Fruit fly (Drosophila melanogaster) whole organism, embryonic: Measurements from ENCODE around the gene Eip63F-1.

ENCODE experiments used
- Antp ChIP-seq: fragments of 200-800 bp; sonication (Bioruptor generic); optimal IDR thresholded peaks from 3 replicates; lab custom pipeline; 2016; ENCODE audit warnings: missing biosample characterization, missing genetic modification characterization
- CG10959 ChIP-seq: fragments of 200-800 bp; sonication (Bioruptor generic); IDR thresholded peaks from 2 replicates; pipeline ENCODE4 v1.3.6; 2022; ENCODE audit warnings: missing biosample characterization, missing genetic modification characterization
- CG11398 ChIP-seq: fragments of 200-800 bp; sonication (Bioruptor generic); optimal IDR thresholded peaks from 2 replicates; lab custom pipeline; 2016; ENCODE audit warnings: missing biosample characterization, missing genetic modification characterization
- CG12236 ChIP-seq: fragments of 200-800 bp; sonication (Bioruptor generic); optimal IDR thresholded peaks from 2 replicates; lab custom pipeline; 2016; ENCODE audit warnings: missing biosample characterization, missing genetic modification characterization
- CG12391 ChIP-seq: fragments of 200-800 bp; sonication (Bioruptor generic); optimal IDR thresholded peaks from 3 replicates; lab custom pipeline; 2018; ENCODE audit warnings: missing biosample characterization, mild to moderate bottlenecking, missing genetic modification characterization, moderate library complexity
- CG13424 ChIP-seq: fragments of 200-800 bp; sonication (Bioruptor generic); optimal IDR thresholded peaks from 2 replicates; lab custom pipeline; 2019; ENCODE audit warnings: missing biosample characterization, mild to moderate bottlenecking, missing genetic modification characterization, moderate library complexity
- CG15601 ChIP-seq: fragments of 200-800 bp; sonication (Bioruptor generic); optimal IDR thresholded peaks from 3 replicates; lab custom pipeline; 2019; ENCODE audit warnings: missing biosample characterization, mild to moderate bottlenecking, missing genetic modification characterization, moderate library complexity
- CG1603 ChIP-seq: fragments of 200-800 bp; sonication (Bioruptor generic); optimal IDR thresholded peaks from 2 replicates; lab custom pipeline; 2019; ENCODE audit warnings: missing biosample characterization, mild to moderate bottlenecking, missing genetic modification characterization, moderate library complexity
- CG16815 ChIP-seq: fragments of 200-800 bp; sonication (Bioruptor generic); optimal IDR thresholded peaks from 3 replicates; lab custom pipeline; 2017; ENCODE audit warnings: missing biosample characterization, mild to moderate bottlenecking, missing genetic modification characterization
- CG17328 ChIP-seq: fragments of 200-800 bp; sonication (Bioruptor generic); IDR thresholded peaks from 2 replicates; pipeline ENCODE4 v1.3.6; 2022; ENCODE audit warnings: missing biosample characterization, missing genetic modification characterization
- CG17359 ChIP-seq: fragments of 200-800 bp; sonication (Bioruptor generic); optimal IDR thresholded peaks from 3 replicates; lab custom pipeline; 2018; ENCODE audit warnings: missing biosample characterization, mild to moderate bottlenecking, missing genetic modification characterization, moderate library complexity
- CG2202 ChIP-seq: fragments of 200-800 bp; sonication (Bioruptor generic); optimal IDR thresholded peaks from 2 replicates; lab custom pipeline; 2018; ENCODE audit warnings: missing biosample characterization, mild to moderate bottlenecking, missing genetic modification characterization
- CG31388 ChIP-seq: fragments of 200-800 bp; sonication (Bioruptor generic); optimal IDR thresholded peaks from 2 replicates; lab custom pipeline; 2016; ENCODE audit warnings: missing biosample characterization, missing genetic modification characterization
- CG7357 ChIP-seq: fragments of 200-800 bp; sonication (Bioruptor generic); IDR thresholded peaks from 3 replicates; pipeline ENCODE4 v1.3.6; 2022; ENCODE audit warnings: missing biosample characterization, missing genetic modification characterization
- CG7928 ChIP-seq: fragments of 200-800 bp; sonication (Bioruptor generic); optimal IDR thresholded peaks from 2 replicates; lab custom pipeline; 2017; ENCODE audit warnings: missing biosample characterization, mild to moderate bottlenecking, missing genetic modification characterization
- CG9727 ChIP-seq: fragments of 200-800 bp; sonication (Bioruptor generic); optimal IDR thresholded peaks from 3 replicates; lab custom pipeline; 2017; ENCODE audit warnings: missing biosample characterization, mild to moderate bottlenecking, missing genetic modification characterization
- CG9817 ChIP-seq: fragments of 200-800 bp; sonication (Bioruptor generic); optimal IDR thresholded peaks from 2 replicates; lab custom pipeline; 2018; ENCODE audit warnings: missing biosample characterization, mild to moderate bottlenecking, missing genetic modification characterization, moderate library complexity
- CG9876 ChIP-seq: fragments of 200-800 bp; sonication (Bioruptor generic); optimal IDR thresholded peaks from 2 replicates; lab custom pipeline; 2016; ENCODE audit warnings: missing biosample characterization, missing genetic modification characterization
- D19B ChIP-seq: fragments of 200-800 bp; sonication (Bioruptor generic); optimal IDR thresholded peaks from 2 replicates; lab custom pipeline; 2017; ENCODE audit warnings: missing biosample characterization, mild to moderate bottlenecking, missing genetic modification characterization
- Deaf1 ChIP-seq: fragments of 200-800 bp; optimal IDR thresholded peaks from 3 replicates; lab custom pipeline; 2019; ENCODE audit warnings: missing biosample characterization, mild to moderate bottlenecking, missing genetic modification characterization, moderate library complexity
- Elba2 ChIP-seq: fragments of 200-800 bp; sonication (Bioruptor generic); optimal IDR thresholded peaks from 3 replicates; lab custom pipeline; 2016; ENCODE audit warnings: missing biosample characterization, missing genetic modification characterization
- Hr51 ChIP-seq, 2 experiments: fragments of 200-800 bp; sonication (Bioruptor generic); optimal IDR thresholded peaks; 2 replicates in 1 of 2; 3 replicates in 1 of 2; lab custom pipeline; 2016 to 2018; ENCODE audit warnings: missing biosample characterization in 2 of 2, missing genetic modification characterization in 2 of 2, mild to moderate bottlenecking in 1 of 2, moderate library complexity in 1 of 2
- MESR4 ChIP-seq: fragments of 200-800 bp; sonication (Bioruptor generic); optimal IDR thresholded peaks from 2 replicates; lab custom pipeline; 2018; ENCODE audit warnings: missing biosample characterization, mild to moderate bottlenecking, missing genetic modification characterization, moderate library complexity
- Mes4 ChIP-seq: fragments of 200-800 bp; sonication (Bioruptor generic); optimal IDR thresholded peaks from 2 replicates; lab custom pipeline; 2016; ENCODE audit warnings: missing biosample characterization, missing genetic modification characterization
- Nf-YB ChIP-seq: fragments of 200-800 bp; sonication (Bioruptor generic); optimal IDR thresholded peaks from 3 replicates; lab custom pipeline; 2019; ENCODE audit warnings: missing biosample characterization, mild to moderate bottlenecking, missing genetic modification characterization, moderate library complexity
- Ptx1 ChIP-seq: fragments of 200-800 bp; sonication (Bioruptor generic); IDR thresholded peaks from 2 replicates; pipeline ENCODE4 v1.3.6; 2022; ENCODE audit warnings: missing biosample characterization, missing genetic modification characterization
- Sox100B ChIP-seq: fragments of 200-800 bp; sonication (Bioruptor generic); optimal IDR thresholded peaks from 3 replicates; lab custom pipeline; 2018; ENCODE audit warnings: missing biosample characterization, mild to moderate bottlenecking, missing genetic modification characterization
- Vsx1 ChIP-seq: fragments of 200-800 bp; sonication (Bioruptor generic); optimal IDR thresholded peaks from 2 replicates; lab custom pipeline; 2017; ENCODE audit warnings: missing biosample characterization, mild to moderate bottlenecking, missing genetic modification characterization, missing genetic modification reagents
- ara ChIP-seq: fragments of 200-800 bp; sonication (Bioruptor generic); IDR thresholded peaks from 2 replicates; pipeline ENCODE4 v1.3.6; 2022; ENCODE audit warnings: missing biosample characterization, missing genetic modification characterization
- ase ChIP-seq: fragments of 200-800 bp; sonication (Bioruptor generic); IDR thresholded peaks from 3 replicates; pipeline ENCODE4 v1.3.6; 2022; ENCODE audit warnings: missing biosample characterization, missing genetic modification characterization
- ash1 ChIP-seq: fragments of 200-800 bp; sonication (Bioruptor generic); optimal IDR thresholded peaks from 2 replicates; lab custom pipeline; 2018; ENCODE audit warnings: missing biosample characterization, mild to moderate bottlenecking, missing genetic modification characterization
- bab2 ChIP-seq: fragments of 200-800 bp; sonication (Bioruptor generic); optimal IDR thresholded peaks from 2 replicates; lab custom pipeline; 2016; ENCODE audit warnings: missing biosample characterization, missing genetic modification characterization
- cad ChIP-seq: fragments of >200 bp; optimal IDR thresholded peaks from 2 replicates; lab custom pipeline; 2017; ENCODE audit warnings: missing biosample characterization, missing genetic modification characterization
- chn ChIP-seq: fragments of 200-800 bp; sonication (Bioruptor generic); optimal IDR thresholded peaks from 2 replicates; lab custom pipeline; 2016; ENCODE audit warnings: missing biosample characterization, missing genetic modification characterization
- dmrt99B ChIP-seq: fragments of 200-800 bp; sonication (Bioruptor generic); optimal IDR thresholded peaks from 2 replicates; lab custom pipeline; 2018; ENCODE audit warnings: missing biosample characterization, mild to moderate bottlenecking, missing genetic modification characterization, moderate library complexity
- emc ChIP-seq: fragments of 200-800 bp; sonication (Bioruptor generic); optimal IDR thresholded peaks from 2 replicates; lab custom pipeline; 2016; ENCODE audit warnings: missing biosample characterization, missing genetic modification characterization
- ems ChIP-seq: fragments of 200-800 bp; sonication (Bioruptor generic); optimal IDR thresholded peaks from 3 replicates; lab custom pipeline; 2016; ENCODE audit warnings: missing biosample characterization, missing genetic modification characterization
- gt ChIP-seq: fragments of 200-800 bp; sonication (Bioruptor generic); IDR thresholded peaks from 2 replicates; pipeline ENCODE4 v1.3.6; 2022; ENCODE audit warnings: missing biosample characterization, missing genetic modification characterization
- pho ChIP-seq: fragments of 200-800 bp; sonication (Bioruptor generic); optimal IDR thresholded peaks from 2 replicates; lab custom pipeline; 2016; ENCODE audit warnings: missing biosample characterization, missing genetic modification characterization
- sc ChIP-seq, 3 experiments: fragments of >200 bp in 2 of 3; fragments of 200-800 bp in 1 of 3; sonication (Bioruptor generic) in 1 of 3; optimal IDR thresholded peaks; 2 replicates in 2 of 3; 3 replicates in 1 of 3; lab custom pipeline; 2017; ENCODE audit warnings: mild to moderate bottlenecking in 1 of 3, missing biosample characterization in 1 of 3, missing genetic modification characterization in 1 of 3, missing genetic modification reagents in 1 of 3
- sens-2 ChIP-seq: fragments of 200-800 bp; sonication (Bioruptor generic); IDR thresholded peaks from 2 replicates; pipeline ENCODE4 v1.3.6; 2022; ENCODE audit warnings: missing biosample characterization, missing genetic modification characterization
- slou ChIP-seq: fragments of 200-800 bp; sonication (Bioruptor generic); optimal IDR thresholded peaks from 3 replicates; lab custom pipeline; 2016; ENCODE audit warnings: missing biosample characterization, missing genetic modification characterization
- slp2 ChIP-seq: fragments of 200-800 bp; sonication (Bioruptor generic); optimal IDR thresholded peaks from 2 replicates; lab custom pipeline; 2016; ENCODE audit warnings: missing biosample characterization, missing genetic modification characterization
- so ChIP-seq: fragments of 200-800 bp; sonication (Bioruptor generic); IDR thresholded peaks from 3 replicates; pipeline ENCODE4 v1.3.6; 2022; ENCODE audit warnings: missing biosample characterization, missing genetic modification characterization
- ssp ChIP-seq: fragments of 200-800 bp; sonication (Bioruptor generic); IDR thresholded peaks from 2 replicates; pipeline ENCODE4 v1.3.6; 2022; ENCODE audit warnings: missing biosample characterization, missing genetic modification characterization
- tin ChIP-seq: fragments of 200-800 bp; sonication (Bioruptor generic); optimal IDR thresholded peaks from 3 replicates; lab custom pipeline; 2016; ENCODE audit warnings: missing biosample characterization, missing genetic modification characterization
- tna ChIP-seq: fragments of 200-800 bp; sonication (Bioruptor generic); IDR thresholded peaks from 2 replicates; pipeline ENCODE4 v1.3.6; 2022; ENCODE audit warnings: missing biosample characterization, missing genetic modification characterization; ENCODE audit not compliant: partially characterized antibody
- zen ChIP-seq: fragments of 200-800 bp; sonication (Bioruptor generic); optimal IDR thresholded peaks from 3 replicates; lab custom pipeline; 2018; ENCODE audit warnings: missing biosample characterization, mild to moderate bottlenecking, missing genetic modification characterization, moderate library complexity
- zf30C ChIP-seq: fragments of 200-800 bp; sonication (Bioruptor generic); optimal IDR thresholded peaks from 3 replicates; lab custom pipeline; 2018; ENCODE audit warnings: missing biosample characterization, mild to moderate bottlenecking, missing genetic modification characterization
- zfh1 ChIP-seq: fragments of 200-800 bp; sonication (Bioruptor generic); IDR thresholded peaks from 3 replicates; pipeline ENCODE4 v1.3.6; 2022; ENCODE audit warnings: missing biosample characterization, missing genetic modification characterization

Gene Eip63F-1

DNA sequence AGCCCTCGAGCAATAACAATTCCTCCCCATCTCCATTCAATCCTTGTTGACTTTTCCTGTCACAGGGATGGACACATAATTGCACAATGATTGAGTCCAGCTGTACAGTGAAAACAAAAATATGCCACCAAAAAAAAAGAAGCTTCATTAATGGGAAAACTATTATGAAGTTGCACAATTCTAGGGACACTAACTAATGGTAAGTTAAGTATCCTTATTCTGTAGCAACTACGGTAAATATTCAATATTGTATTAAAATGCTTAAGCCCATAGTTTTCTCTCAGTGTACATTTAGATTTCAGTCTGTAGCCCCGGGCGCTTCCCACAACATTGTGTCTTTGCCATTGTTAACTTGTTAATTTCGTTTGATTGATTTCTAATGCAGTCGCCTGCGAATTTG lies 60.4 kb downstream of the Eip63F-1 start (continued):
- TF ChIP-seq tin (peak; percentile 27), ash1 (no peak), zf30C (peak; percentile 62), Deaf1 (tag; lab: Kevin White, UChicago) (no peak), MESR4 (GFP tag; lab: Kevin White, UChicago) (no peak), Nf-YB (GFP tag; lab: Kevin White, UChicago) (peak; percentile 30), CG7357 (GFP tag; lab: Robert Waterston, UW) (0 out of 3 replicates have a peak, but pooled peaks have one; percentile 38), CG31388 (GFP tag; lab: Kevin White, UChicago) (no peak), emc (GFP tag; lab: Kevin White, UChicago) (no peak), pho (GFP tag; lab: Kevin White, UChicago) (no peak), zfh1 (peak; percentile 8; the same call in 1 of the 3 replicates), CG17328 (GFP tag; lab: Robert Waterston, UW) (peak; percentile 65), sens-2 (GFP tag; lab: Robert Waterston, UW) (no peak), CG10959 (GFP tag; lab: Robert Waterston, UW) (peak; percentile 35), CG15601 (peak; percentile 9), D19B (GFP tag; lab: Kevin White, UChicago) (no peak), ara (GFP tag; lab: Robert Waterston, UW) (peak; percentile 64; the same call in 1 of the 2 replicates), bab2 (peak; percentile 27), CG12391 (tag; lab: Kevin White, UChicago) (peak; percentile 50), CG7928 (GFP tag; lab: Kevin White, UChicago) (peak; percentile 11), CG17359 (tag; lab: Kevin White, UChicago) (no peak), Mes4 (GFP tag; lab: Kevin White, UChicago) (peak; percentile 53), CG1603 (tag; lab: Kevin White, UChicago) (peak; percentile 47), ase (GFP tag; lab: Robert Waterston, UW) (0 out of 3 replicates have a peak, but pooled peaks have one; percentile 23), CG2202 (tag; lab: Kevin White, UChicago) (peak; percentile 35), slou (GFP tag; lab: Kevin White, UChicago) (no peak), chn (GFP tag; lab: Kevin White, UChicago) (peak; percentile 40), Elba2 (peak; percentile 4), Antp (peak; percentile 38), sc (optimal IDR thresholded peaks at IDR 0.05; lab: Kevin White, UChicago) (no peak), sc (GFP tag; optimal IDR thresholded peaks at IDR 0.05; lab: Kevin White, UChicago) (peak; percentile 8), CG11398 (GFP tag; lab: Kevin White, UChicago) (no peak), Hr51 (GFP tag; optimal IDR thresholded peaks at IDR 0.05; lab: Kevin White, UChicago) (peak in 1 of 2 experiments; percentile 6), dmrt99B (tag; lab: Kevin White, UChicago) (peak; percentile 45), Sox100B (GFP tag; lab: Kevin White, UChicago) (peak; percentile 21), so (GFP tag; lab: Robert Waterston, UW) (0 out of 3 replicates have a peak, but pooled peaks have one; percentile 25), CG9727 (GFP tag; lab: Kevin White, UChicago) (peak; percentile 65), CG12236 (GFP tag; lab: Kevin White, UChicago) (peak; percentile 16), CG13424 (tag; lab: Kevin White, UChicago) (peak; percentile 30), Ptx1 (GFP tag; lab: Robert Waterston, UW) (peak; percentile 29; the same call in 1 of the 2 replicates), gt (GFP tag; lab: Robert Waterston, UW) (no peak), Vsx1 (no peak), CG9876 (no peak), tna (GFP tag; lab: Robert Waterston, UW) (no peak), zen (tag; lab: Kevin White, UChicago) (peak; percentile 41), ems (peak; percentile 7), CG9817 (tag; lab: Kevin White, UChicago) (no peak), slp2 (GFP tag; lab: Kevin White, UChicago) (peak; percentile 21), CG16815 (GFP tag; lab: Kevin White, UChicago) (peak; percentile 33), cad (GFP tag; lab: Kevin White, UChicago) (no peak), ssp (GFP tag; lab: Robert Waterston, UW) (peak; percentile 24; the same call in 1 of the 2 replicates)
